Worm (Caenorhabditis elegans) whole organism, L1 larva: ENCODE measurements around the gene acl-3.

Experiments used
- aha-1 ChIP-seq: fragments of 150-350 bp; optimal IDR thresholded peaks from 2 replicates; lab custom pipeline; 2014; ENCODE audit warnings: missing biosample characterization, missing genetic modification characterization
- egl-27 ChIP-seq, 2 experiments: fragments of 150-350 bp in 1 of 2; sonication (generic microtip); optimal IDR thresholded peaks; 3 replicates each; lab custom pipeline; 2017 to 2018; ENCODE audit warnings: missing biosample characterization in 2 of 2, missing genetic modification characterization in 2 of 2, missing genetic modification reagents in 2 of 2
- mdl-1 ChIP-seq, 2 experiments: fragments of 150-350 bp; optimal IDR thresholded peaks; 2 replicates each; lab custom pipeline; 2014 to 2017; ENCODE audit warnings: missing biosample characterization in 2 of 2, missing genetic modification characterization in 2 of 2, inconsistent platforms in 1 of 2
- nhr-12 ChIP-seq: sonication (generic microtip); optimal IDR thresholded peaks from 2 replicates; lab custom pipeline; 2017; ENCODE audit warnings: missing biosample characterization, missing genetic modification characterization
- rnt-1 ChIP-seq: sonication (generic microtip); optimal IDR thresholded peaks from 2 replicates; lab custom pipeline; 2016; ENCODE audit warnings: mild to moderate bottlenecking, missing genetic modification characterization, moderate library complexity, missing compliant biosample characterization
- sptf-1 ChIP-seq: fragments of 150-350 bp; optimal IDR thresholded peaks from 2 replicates; lab custom pipeline; 2014; ENCODE audit warnings: missing biosample characterization, missing genetic modification characterization
- unc-62 ChIP-seq: fragments of 150-350 bp; optimal IDR thresholded peaks from 2 replicates; lab custom pipeline; 2014; ENCODE audit warnings: missing biosample characterization, missing genetic modification reagents, missing genetic modification characterization
- vab-15 ChIP-seq: sonication (generic microtip); optimal IDR thresholded peaks from 2 replicates; lab custom pipeline; 2017; ENCODE audit warnings: missing genotype, mild to moderate bottlenecking, missing genetic modification characterization, missing compliant biosample characterization

- TF ChIP-seq nhr-12 (tag; lab: Kevin White, UChicago) (no peak), mdl-1 (tag; optimal IDR thresholded peaks at IDR 0.05; lab: Kevin White, UChicago) (no peak), sptf-1 (tag; lab: Kevin White, UChicago) (no peak), vab-15 (tag; lab: Kevin White, UChicago) (no peak), egl-27 (tag; optimal IDR thresholded peaks at IDR 0.05; lab: Kevin White, UChicago) (no peak), aha-1 (tag; lab: Kevin White, UChicago) (no peak), unc-62 (GFP tag; lab: Kevin White, UChicago) (no peak), rnt-1 (no peak)
These were observed 39.2 kb upstream of the acl-3 start, which contains the start of gene let-60 for ce11 chrIV:11690988-11691387.
